Worm (Caenorhabditis elegans) whole organism, L4 larva: Measurements from ENCODE around the gene C26F1.3.
A peak's percentile ranks its signal among the peaks of the same experiment; 100 is the strongest.

ENCODE experiments used
- F49E8.2 ChIP-seq: sonication (generic microtip); optimal IDR thresholded peaks from 2 replicates; lab custom pipeline; 2016; ENCODE audit warnings: missing compliant biosample characterization, mild to moderate bottlenecking, missing genetic modification characterization, borderline replicate concordance
- T20F7.1 ChIP-seq: fragments of 200-800 bp; sonication (Bioruptor generic); optimal IDR thresholded peaks from 2 replicates; lab custom pipeline; 2018; ENCODE audit warnings: mild to moderate bottlenecking, missing genetic modification characterization, missing compliant biosample characterization
- Y5F2A.4 ChIP-seq: fragments of 200-800 bp; sonication (Bioruptor generic); optimal IDR thresholded peaks from 2 replicates; lab custom pipeline; 2018; ENCODE audit warnings: mild to moderate bottlenecking, missing genetic modification characterization, missing compliant biosample characterization
- ZK337.2 ChIP-seq: fragments of 200-800 bp; sonication (Bioruptor generic); IDR thresholded peaks from 2 replicates; pipeline ENCODE4 v1.3.6; 2022; ENCODE audit warnings: missing genetic modification reagents, missing genetic modification characterization, missing compliant biosample characterization
- aha-1 ChIP-seq: fragments of 150-350 bp; peaks from one replicate; lab custom pipeline; 2014; ENCODE audit warnings: missing biosample characterization, missing genetic modification characterization
- attf-4 ChIP-seq: sonication (generic microtip); optimal IDR thresholded peaks from 3 replicates; lab custom pipeline; 2017; ENCODE audit warnings: missing biosample characterization, missing genetic modification characterization
- ceh-44 ChIP-seq: fragments of 200-800 bp; sonication (Bioruptor generic); IDR thresholded peaks from 2 replicates; pipeline ENCODE4 v1.3.6; 2022; ENCODE audit warnings: missing genetic modification reagents, missing genetic modification characterization, missing compliant biosample characterization
- ctbp-1 ChIP-seq: fragments of 200-800 bp; sonication (Bioruptor generic); IDR thresholded peaks from 2 replicates; pipeline ENCODE4 v1.3.6; 2022; ENCODE audit warnings: missing genetic modification reagents, missing genetic modification characterization, missing compliant biosample characterization
- daf-19 ChIP-seq: fragments of 200-800 bp; sonication (Bioruptor generic); conservative IDR thresholded peaks from 2 replicates; pipeline ENCODE4 v1.3.6; 2022; ENCODE audit warnings: missing genetic modification characterization, missing compliant biosample characterization
- dmd-8 ChIP-seq: fragments of 200-800 bp; sonication (Bioruptor generic); IDR thresholded peaks from 2 replicates; pipeline ENCODE4 v1.3.6; 2022; ENCODE audit warnings: missing genetic modification characterization, missing compliant biosample characterization
- dpl-1 ChIP-seq: fragments of 150-350 bp; optimal IDR thresholded peaks from 2 replicates; lab custom pipeline; 2014; ENCODE audit warnings: missing biosample characterization, missing genetic modification reagents, missing genetic modification characterization
- duxl-1 ChIP-seq: sonication (generic microtip); optimal IDR thresholded peaks from 2 replicates; lab custom pipeline; 2016; ENCODE audit warnings: mild to moderate bottlenecking, missing genetic modification characterization, moderate library complexity, missing compliant biosample characterization; ENCODE audit not compliant: poor library complexity
- egl-27 ChIP-seq: sonication (generic microtip); optimal IDR thresholded peaks from 3 replicates; lab custom pipeline; 2017; ENCODE audit warnings: missing biosample characterization, missing genetic modification reagents, missing genetic modification characterization
- hlh-11 ChIP-seq: fragments of 200-800 bp; sonication (Bioruptor generic); optimal IDR thresholded peaks from 2 replicates; lab custom pipeline; 2018; ENCODE audit warnings: mild to moderate bottlenecking, missing genetic modification characterization, missing compliant biosample characterization
- hmg-1.1 ChIP-seq: fragments of 200-800 bp; sonication (Bioruptor generic); IDR thresholded peaks from 2 replicates; pipeline ENCODE4 v1.3.6; 2022; ENCODE audit warnings: missing genetic modification reagents, missing genetic modification characterization, missing compliant biosample characterization
- lin-1 ChIP-seq: fragments of 200-800 bp; sonication (Bioruptor generic); IDR thresholded peaks from 2 replicates; pipeline ENCODE4 v1.3.6; 2022; ENCODE audit warnings: missing genetic modification reagents, missing genetic modification characterization, missing compliant biosample characterization
- lin-13 ChIP-seq: fragments of 150-350 bp; optimal IDR thresholded peaks from 2 replicates; lab custom pipeline; 2014; ENCODE audit warnings: missing biosample characterization, missing genetic modification reagents, missing genetic modification characterization
- lin-29 ChIP-seq: fragments of 200-800 bp; sonication (Bioruptor generic); IDR thresholded peaks from 2 replicates; pipeline ENCODE4 v1.3.6; 2022; ENCODE audit warnings: missing genetic modification reagents, missing genetic modification characterization, missing compliant biosample characterization
- lir-3 ChIP-seq: sonication (generic microtip); optimal IDR thresholded peaks from 2 replicates; lab custom pipeline; 2016; ENCODE audit warnings: mild to moderate bottlenecking, missing genetic modification characterization, missing compliant biosample characterization
- madf-9 ChIP-seq: fragments of 200-800 bp; sonication (Bioruptor generic); conservative IDR thresholded peaks from 2 replicates; pipeline ENCODE4 v1.3.6; 2022; ENCODE audit warnings: missing genetic modification reagents, missing genetic modification characterization, missing compliant biosample characterization
- mdl-1 ChIP-seq, 2 experiments: fragments of 150-350 bp in 1 of 2; sonication (generic microtip) in 1 of 2; optimal IDR thresholded peaks; 2 replicates each; lab custom pipeline; 2014 to 2017; ENCODE audit warnings: missing biosample characterization in 2 of 2, missing genetic modification characterization in 2 of 2
- mdt-29 ChIP-seq: fragments of 200-800 bp; sonication (Bioruptor generic); IDR thresholded peaks from 2 replicates; pipeline ENCODE4 v1.3.6; 2022; ENCODE audit warnings: missing genetic modification reagents, missing genetic modification characterization, missing compliant biosample characterization
- mep-1 ChIP-seq: fragments of 150-350 bp; sonication (generic microtip); optimal IDR thresholded peaks from 3 replicates; lab custom pipeline; 2014; ENCODE audit warnings: missing biosample characterization, missing genetic modification characterization
- mes-2 ChIP-seq: sonication (generic microtip); optimal IDR thresholded peaks from 2 replicates; lab custom pipeline; 2016; ENCODE audit warnings: missing genotype, mild to moderate bottlenecking, missing genetic modification characterization, missing compliant biosample characterization; ENCODE audit not compliant: poor library complexity, severe bottlenecking
- mxl-3 ChIP-seq: fragments of 200-800 bp; sonication (Bioruptor generic); optimal IDR thresholded peaks from 2 replicates; lab custom pipeline; 2018; ENCODE audit warnings: mild to moderate bottlenecking, missing genetic modification characterization, missing compliant biosample characterization
- nhr-10 ChIP-seq: fragments of 150-350 bp; optimal IDR thresholded peaks from 2 replicates; lab custom pipeline; 2014; ENCODE audit warnings: missing biosample characterization, missing genetic modification characterization
- nhr-102 ChIP-seq: sonication (generic microtip); optimal IDR thresholded peaks from 2 replicates; lab custom pipeline; 2016; ENCODE audit warnings: mild to moderate bottlenecking, missing genetic modification characterization, moderate library complexity, missing compliant biosample characterization
- nhr-11 ChIP-seq: fragments of 150-350 bp; optimal IDR thresholded peaks from 2 replicates; lab custom pipeline; 2014; ENCODE audit warnings: missing biosample characterization, missing genetic modification characterization
- nhr-25 ChIP-seq: sonication (generic microtip); optimal IDR thresholded peaks from 2 replicates; lab custom pipeline; 2017; ENCODE audit warnings: missing genetic modification characterization, mild to moderate bottlenecking, missing compliant biosample characterization, antibody characterized with exemption, moderate library complexity, borderline replicate concordance; ENCODE audit not compliant: insufficient read depth
- nhr-42 ChIP-seq: fragments of 200-800 bp; sonication (Bioruptor generic); IDR thresholded peaks from 2 replicates; pipeline ENCODE4 v1.3.6; 2022; ENCODE audit warnings: missing genetic modification characterization, missing compliant biosample characterization
- nhr-48 ChIP-seq: sonication (generic microtip); optimal IDR thresholded peaks from 2 replicates; lab custom pipeline; 2016; ENCODE audit warnings: mild to moderate bottlenecking, missing genetic modification characterization, missing compliant biosample characterization
- nhr-6 ChIP-seq: fragments of 150-350 bp; optimal IDR thresholded peaks from 2 replicates; lab custom pipeline; 2014; ENCODE audit warnings: missing biosample characterization, missing genetic modification characterization
- nhr-76 ChIP-seq: fragments of 150-350 bp; optimal IDR thresholded peaks from 2 replicates; lab custom pipeline; 2014; ENCODE audit warnings: missing biosample characterization, missing genetic modification characterization
- pqm-1 ChIP-seq: sonication (generic microtip); optimal IDR thresholded peaks from 2 replicates; lab custom pipeline; 2017; ENCODE audit warnings: missing biosample characterization, missing genetic modification characterization
- sdz-12 ChIP-seq: fragments of 200-800 bp; sonication (Bioruptor generic); optimal IDR thresholded peaks from 2 replicates; lab custom pipeline; 2018; ENCODE audit warnings: mild to moderate bottlenecking, missing genetic modification characterization, missing compliant biosample characterization
- set-16 ChIP-seq: fragments of 200-800 bp; sonication (Bioruptor generic); IDR thresholded peaks from 2 replicates; pipeline ENCODE4 v1.3.6; 2022; ENCODE audit warnings: missing genetic modification reagents, missing genetic modification characterization, missing compliant biosample characterization
- snpc-1.2 ChIP-seq: fragments of 200-800 bp; sonication (Bioruptor generic); IDR thresholded peaks from 2 replicates; pipeline ENCODE4 v1.3.6; 2022; ENCODE audit warnings: missing genetic modification reagents, missing genetic modification characterization, missing compliant biosample characterization
- snpc-4 ChIP-seq: fragments of 150-350 bp; optimal IDR thresholded peaks from 2 replicates; lab custom pipeline; 2014; ENCODE audit warnings: missing biosample characterization, missing genetic modification characterization
- tag-97 ChIP-seq: fragments of 200-800 bp; sonication (Bioruptor generic); IDR thresholded peaks from 2 replicates; pipeline ENCODE4 v1.3.6; 2022; ENCODE audit warnings: missing genetic modification characterization, missing compliant biosample characterization
- tra-1 ChIP-seq: fragments of 200-800 bp; sonication (Bioruptor generic); IDR thresholded peaks from 2 replicates; pipeline ENCODE4 v1.3.6; 2022; ENCODE audit warnings: missing genetic modification reagents, missing genetic modification characterization, missing compliant biosample characterization
- unc-62 ChIP-seq, 3 experiments: fragments of 150-350 bp in 1 of 3; sonication (generic microtip); optimal IDR thresholded peaks in 2 of 3; peaks in 1 of 3; 1 replicate in 1 of 3; 2 replicates in 2 of 3; lab custom pipeline; 2014 to 2017; ENCODE audit warnings: missing biosample characterization in 3 of 3, missing genetic modification characterization in 3 of 3, missing genetic modification reagents in 3 of 3, missing genotype in 1 of 3
- vab-7 ChIP-seq: fragments of 200-800 bp; sonication (Bioruptor generic); IDR thresholded peaks from 2 replicates; pipeline ENCODE4 v1.3.6; 2022; ENCODE audit warnings: missing genetic modification reagents, missing genetic modification characterization, missing compliant biosample characterization
- zip-11 ChIP-seq: fragments of 200-800 bp; sonication (Bioruptor generic); IDR thresholded peaks from 2 replicates; pipeline ENCODE4 v1.3.6; 2022; ENCODE audit warnings: missing genetic modification characterization, missing compliant biosample characterization
- ztf-7 ChIP-seq: fragments of 150-350 bp; optimal IDR thresholded peaks from 2 replicates; lab custom pipeline; 2014; ENCODE audit warnings: missing biosample characterization, missing genetic modification characterization

C26F1.3 gene

DNA sequence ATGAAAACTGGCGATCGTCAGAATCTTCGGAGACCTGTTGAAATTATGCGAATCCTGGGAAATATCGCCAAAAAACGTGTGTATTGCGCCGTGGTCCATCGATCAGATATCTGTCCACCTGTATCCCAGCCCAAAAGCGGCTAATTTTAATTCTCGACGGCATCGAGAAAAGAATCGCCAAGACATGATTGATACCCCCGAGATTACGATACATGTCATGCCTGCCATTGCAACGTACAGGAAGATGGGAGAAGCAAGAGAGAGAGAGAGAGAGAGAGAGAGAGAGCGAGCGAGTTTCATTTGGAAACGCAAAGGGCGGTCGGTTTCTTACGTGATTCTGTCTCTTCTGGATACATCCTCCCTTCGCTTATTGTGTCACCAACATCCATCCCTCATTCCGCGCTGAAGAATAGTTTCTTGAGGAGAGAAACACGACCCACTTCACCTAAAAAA lies 2.9 kb upstream of the C26F1.3 start, which contains the start of gene grl-10:
TSS of gene grl-10 (plus strand) at position 403 of the 453 bp plus-strand sequence.
- no peak for TF ChIP-seq set-16
- peak; percentile 58 for TF ChIP-seq mxl-3 (GFP tag; lab: Kevin White, UChicago)
- TF ChIP-seq hlh-11 (tag; lab: Kevin White, UChicago): peak; percentile 37
- no peak for TF ChIP-seq hmg-1.1 (GFP tag; lab: Robert Waterston, UW)
- TF ChIP-seq zip-11 (GFP tag; lab: Robert Waterston, UW): no peak
- no peak for TF ChIP-seq nhr-6 (tag; lab: Kevin White, UChicago)
- TF ChIP-seq ztf-7 (tag; lab: Kevin White, UChicago): no peak
- TF ChIP-seq duxl-1 (tag; lab: Kevin White, UChicago): no peak
- no peak for TF ChIP-seq snpc-1.2
- no peak for TF ChIP-seq nhr-25 (tag; lab: Kevin White, UChicago)
- peak; percentile 53 for TF ChIP-seq nhr-48 (tag; lab: Kevin White, UChicago)
- TF ChIP-seq, all 104 proteins: peak for 3

DNA sequence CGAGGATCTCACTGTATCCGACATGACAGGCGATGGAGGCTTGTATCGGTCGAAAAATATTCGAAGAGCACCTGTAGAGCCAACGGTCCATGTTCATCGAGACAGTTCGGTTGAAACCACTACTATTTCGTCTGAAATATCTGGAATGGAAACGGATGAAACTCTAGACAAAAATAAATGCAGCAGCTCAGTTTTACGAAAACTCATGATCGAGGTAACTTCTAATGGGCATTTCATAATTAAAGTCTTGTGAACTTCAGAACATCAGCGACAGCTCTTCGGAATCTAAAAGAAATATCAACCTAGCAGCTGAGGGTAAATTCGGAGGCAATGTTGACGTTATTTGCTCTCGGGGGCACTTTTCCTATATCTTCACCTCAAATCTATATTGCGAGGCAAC lies 1.9 kb upstream of the C26F1.3 start:
- peak; percentile 19 for TF ChIP-seq duxl-1 (tag; lab: Kevin White, UChicago)
- TF ChIP-seq F49E8.2 (tag; lab: Kevin White, UChicago): peak; percentile 13
- no peak for TF ChIP-seq dmd-8

ce11 chrV:7776029-7776628 lies 971 bp upstream of the C26F1.3 start, which contains the start of the genes rpl-39 and rps-30:
rpl-39 (minus strand) TSS chrV:7776079.
rps-30 (plus strand) TSS chrV:7776578.
- TF ChIP-seq lir-3 (tag; lab: Kevin White, UChicago) (no peak), pqm-1 (tag; lab: Kevin White, UChicago) (peak; percentile 11), set-16 (peak; percentile 35; the same call in 1 of the 2 replicates), ctbp-1 (GFP tag; lab: Robert Waterston, UW) (no peak), vab-7 (GFP tag; lab: Robert Waterston, UW) (0 out of 2 replicates have a peak, but pooled peaks have one; percentile 48), lin-13 (peak; percentile 77), ceh-44 (GFP tag; lab: Robert Waterston, UW) (no peak), attf-4 (tag; lab: Kevin White, UChicago) (no peak), egl-27 (tag; lab: Kevin White, UChicago) (no peak), mep-1 (tag; lab: Kevin White, UChicago) (peak; percentile 90), ZK337.2 (GFP tag; lab: Robert Waterston, UW) (no peak), daf-19 (GFP tag; lab: Robert Waterston, UW) (no peak), mdl-1 (tag; optimal IDR thresholded peaks at IDR 0.05; lab: Kevin White, UChicago) (peak in 1 of 2 experiments; percentile 58), nhr-11 (tag; lab: Kevin White, UChicago) (peak; percentile 87), mes-2 (tag; lab: Kevin White, UChicago) (peak; percentile 87), lin-1 (GFP tag; lab: Robert Waterston, UW) (no peak), lin-29 (GFP tag; lab: Robert Waterston, UW) (peak; percentile 58), ztf-7 (tag; lab: Kevin White, UChicago) (peak; percentile 20), mdt-29 (no peak), nhr-25 (tag; lab: Kevin White, UChicago) (peak; percentile 72), nhr-10 (tag; lab: Kevin White, UChicago) (no peak), duxl-1 (tag; lab: Kevin White, UChicago) (peak; percentile 23), unc-62 (GFP tag; optimal IDR thresholded peaks at IDR 0.05 in 1 of 2; lab: Kevin White, UChicago) (no peak), unc-62 (tag; optimal IDR thresholded peaks at IDR 0.05; lab: Kevin White, UChicago) (no peak), aha-1 (peak; percentile 48), mxl-3 (GFP tag; lab: Kevin White, UChicago) (peak; percentile 46), Y5F2A.4 (GFP tag; lab: Kevin White, UChicago) (no peak), nhr-102 (tag; lab: Kevin White, UChicago) (peak; percentile 33), tag-97 (GFP tag; lab: Robert Waterston, UW) (no peak), snpc-4 (no peak), nhr-76 (no peak), sdz-12 (GFP tag; lab: Kevin White, UChicago) (no peak), tra-1 (GFP tag; lab: Robert Waterston, UW) (no peak), nhr-42 (GFP tag; lab: Robert Waterston, UW) (peak; percentile 74; the same call in 1 of the 2 replicates), madf-9 (GFP tag; lab: Robert Waterston, UW) (0 out of 2 replicates have a peak, but pooled peaks have one; percentile 26), dpl-1 (GFP tag; lab: Kevin White, UChicago) (peak; percentile 80), T20F7.1 (peak; percentile 82)
